Worm (Caenorhabditis elegans): ENCODE results near the gene smg-6.
A peak's percentile ranks its signal among the peaks of the same experiment; 100 is the strongest.

The smg-6 gene

DNA sequence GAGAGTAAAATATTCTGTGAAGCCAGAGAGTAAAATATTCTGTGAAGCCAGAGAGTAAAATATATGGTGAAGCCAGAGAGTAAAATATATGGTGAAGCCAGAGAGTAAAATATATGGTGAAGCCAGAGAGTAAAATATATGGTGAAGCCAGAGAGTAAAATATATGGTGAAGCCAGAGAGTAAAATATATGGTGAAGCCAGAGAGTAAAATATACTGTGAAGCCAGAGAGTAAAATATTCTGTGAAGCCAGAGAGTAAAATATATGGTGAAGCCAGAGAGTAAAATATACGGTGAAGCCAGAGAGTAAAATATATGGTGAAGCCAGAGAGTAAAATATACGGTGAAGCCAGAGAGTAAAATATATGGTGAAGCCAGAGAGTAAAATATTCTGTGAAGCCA is 25.6 kb downstream of the smg-6 start:
- TF ChIP-seq tab-1 (GFP tag; IDR thresholded peaks at IDR 0.05) (peak; percentile 88), flt-1 (GFP tag; IDR thresholded peaks at IDR 0.05) (peak; percentile 96), ztf-29 (GFP tag; IDR thresholded peaks at IDR 0.05) (peak; percentile 98), T22C8.4 (GFP tag; IDR thresholded peaks at IDR 0.05) (peak; percentile 93), klf-2 (GFP tag; conservative IDR thresholded peaks at IDR 0.05) (peak; percentile 95), ztf-23 (GFP tag; IDR thresholded peaks at IDR 0.05) (peak; percentile 93), ref-1 (GFP tag; conservative IDR thresholded peaks at IDR 0.05) (peak; percentile 93)

DNA sequence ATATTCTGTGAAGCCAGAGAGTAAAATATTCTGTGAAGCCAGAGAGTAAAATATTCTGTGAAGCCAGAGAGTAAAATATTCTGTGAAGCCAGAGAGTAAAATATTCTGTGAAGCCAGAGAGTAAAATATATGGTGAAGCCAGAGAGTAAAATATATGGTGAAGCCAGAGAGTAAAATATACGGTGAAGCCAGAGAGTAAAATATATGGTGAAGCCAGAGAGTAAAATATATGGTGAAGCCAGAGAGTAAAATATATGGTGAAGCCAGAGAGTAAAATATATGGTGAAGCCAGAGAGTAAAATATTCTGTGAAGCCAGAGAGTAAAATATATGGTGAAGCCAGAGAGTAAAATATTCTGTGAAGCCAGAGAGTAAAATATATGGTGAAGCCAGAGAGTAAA is 27.0 kb downstream of the smg-6 start:
- TF ChIP-seq ref-1 (GFP tag; conservative IDR thresholded peaks at IDR 0.05) (0 out of 2 replicates have a peak, but pooled peaks have one; percentile 31), klf-2 (GFP tag; conservative IDR thresholded peaks at IDR 0.05) (0 out of 2 replicates have a peak, but pooled peaks have one; percentile 29), flt-1 (GFP tag; IDR thresholded peaks at IDR 0.05) (0 out of 2 replicates have a peak, but pooled peaks have one; percentile 14)

DNA sequence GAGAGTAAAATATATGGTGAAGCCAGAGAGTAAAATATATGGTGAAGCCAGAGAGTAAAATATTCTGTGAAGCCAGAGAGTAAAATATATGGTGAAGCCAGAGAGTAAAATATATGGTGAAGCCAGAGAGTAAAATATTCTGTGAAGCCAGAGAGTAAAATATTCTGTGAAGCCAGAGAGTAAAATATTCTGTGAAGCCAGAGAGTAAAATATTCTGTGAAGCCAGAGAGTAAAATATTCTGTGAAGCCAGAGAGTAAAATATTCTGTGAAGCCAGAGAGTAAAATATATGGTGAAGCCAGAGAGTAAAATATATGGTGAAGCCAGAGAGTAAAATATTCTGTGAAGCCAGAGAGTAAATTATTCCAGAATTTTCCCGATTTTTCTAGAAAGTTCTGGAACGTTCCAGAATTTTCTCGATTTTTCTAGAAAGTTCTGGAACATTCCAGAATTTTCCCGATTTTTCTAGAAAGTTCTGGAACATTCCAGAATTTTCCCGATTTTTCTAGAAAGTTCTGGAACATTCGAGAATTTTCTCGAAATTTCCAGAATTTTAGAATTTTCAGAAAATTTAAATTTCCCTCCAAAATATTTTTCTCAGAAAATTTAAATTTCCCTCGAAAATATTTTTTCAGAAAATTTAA is 27.8 kb downstream of the smg-6 start:
- TF ChIP-seq flt-1 (GFP tag; IDR thresholded peaks at IDR 0.05) = 0 out of 2 replicates have a peak, but pooled peaks have one; percentile 63

DNA sequence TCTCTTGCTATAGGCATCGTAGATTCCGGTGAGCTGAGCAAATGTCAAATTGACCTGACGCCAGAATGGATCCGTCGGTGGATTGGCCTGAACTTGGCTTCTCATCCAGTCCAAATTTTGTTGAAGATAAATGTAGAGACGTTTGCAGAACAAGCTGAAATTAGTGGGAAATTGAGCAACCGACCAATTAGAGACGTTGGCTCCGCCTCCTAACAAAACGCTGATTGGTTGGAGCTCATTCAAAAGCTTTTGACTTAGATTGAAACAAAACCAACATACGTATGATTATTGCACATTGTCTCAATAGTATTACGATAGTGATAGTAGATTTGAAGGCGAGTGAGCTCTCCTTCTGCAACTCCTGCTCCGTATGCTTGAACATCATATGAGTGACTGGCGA is 32.8 kb downstream of the smg-6 start:
- TF ChIP-seq T22C8.4 (GFP tag; IDR thresholded peaks at IDR 0.05) = no peak
- TF ChIP-seq ztf-29 (GFP tag; IDR thresholded peaks at IDR 0.05) = no peak
- TF ChIP-seq ztf-23 (GFP tag; IDR thresholded peaks at IDR 0.05) = no peak
- TF ChIP-seq klf-2 (GFP tag; conservative IDR thresholded peaks at IDR 0.05) = no peak
- TF ChIP-seq tab-1 (GFP tag; IDR thresholded peaks at IDR 0.05) = no peak
- no peak for TF ChIP-seq med-1 (GFP tag; optimal IDR thresholded peaks at IDR 0.05; ENCODE audit: insufficient read depth)
- TF ChIP-seq cog-1 (tag; optimal IDR thresholded peaks at IDR 0.05) = no peak
- no peak for TF ChIP-seq ref-1 (GFP tag; conservative IDR thresholded peaks at IDR 0.05)
- no peak for TF ChIP-seq flt-1 (GFP tag; IDR thresholded peaks at IDR 0.05)

DNA sequence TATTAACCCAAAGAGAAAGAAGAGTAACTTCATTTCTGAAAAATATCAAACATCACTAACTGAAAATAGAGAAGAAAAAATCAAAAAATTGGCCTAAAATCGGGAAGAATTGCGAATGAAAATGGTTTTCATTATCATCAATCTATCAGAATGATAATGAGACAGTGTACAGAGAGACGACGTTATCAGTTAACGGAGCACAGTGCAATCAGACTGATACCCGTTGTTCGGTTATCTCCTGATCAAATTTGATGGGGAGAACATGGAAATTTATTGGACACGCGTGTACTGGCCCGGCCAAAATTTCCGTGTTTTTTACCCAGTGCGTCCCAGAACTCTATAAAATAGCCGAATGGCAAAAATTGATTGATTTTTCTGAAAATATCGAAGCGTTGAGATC is 34.3 kb downstream of the smg-6 start, which contains the start of gene Y54F10AM.8:
Gene Y54F10AM.8 (minus strand): TSS at position 35 of the 400 bp plus-strand sequence.
- TF ChIP-seq cog-1 (tag; optimal IDR thresholded peaks at IDR 0.05) (no peak), T22C8.4 (GFP tag; IDR thresholded peaks at IDR 0.05) (no peak), tab-1 (GFP tag; IDR thresholded peaks at IDR 0.05) (no peak), ztf-23 (GFP tag; IDR thresholded peaks at IDR 0.05) (no peak), klf-2 (GFP tag; conservative IDR thresholded peaks at IDR 0.05) (no peak), med-1 (GFP tag; optimal IDR thresholded peaks at IDR 0.05; ENCODE audit: insufficient read depth) (no peak), ref-1 (GFP tag; conservative IDR thresholded peaks at IDR 0.05) (no peak), ztf-29 (GFP tag; IDR thresholded peaks at IDR 0.05) (no peak), flt-1 (GFP tag; IDR thresholded peaks at IDR 0.05) (no peak)

DNA sequence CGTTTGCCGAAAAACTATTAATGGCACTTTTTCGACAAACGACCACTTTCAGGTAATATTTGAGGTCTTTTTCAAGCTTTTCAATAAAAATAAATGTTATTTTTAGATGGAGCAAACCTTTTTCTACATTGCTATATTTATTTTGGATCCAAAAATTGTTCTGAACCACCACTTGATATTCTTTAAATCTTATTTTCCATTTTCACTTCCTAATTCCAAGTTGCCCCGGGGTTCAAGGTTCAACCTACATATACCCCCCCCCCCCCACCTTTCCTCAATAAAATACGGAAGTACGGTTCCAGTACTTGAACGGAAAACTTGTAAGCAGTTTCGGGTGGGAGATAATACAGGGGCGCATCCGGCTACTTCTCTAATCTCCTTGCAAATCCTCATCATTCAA is 34.9 kb downstream of the smg-6 start, which contains the start of gene Y54F10AM.6:
Gene Y54F10AM.6 (plus strand): TSS at position 301 of the 400 bp plus-strand sequence.
- TF ChIP-seq med-1 (GFP tag; optimal IDR thresholded peaks at IDR 0.05; ENCODE audit: insufficient read depth) (no peak), flt-1 (GFP tag; IDR thresholded peaks at IDR 0.05) (no peak), klf-2 (GFP tag; conservative IDR thresholded peaks at IDR 0.05) (no peak), tab-1 (GFP tag; IDR thresholded peaks at IDR 0.05) (no peak), ztf-23 (GFP tag; IDR thresholded peaks at IDR 0.05) (no peak), T22C8.4 (GFP tag; IDR thresholded peaks at IDR 0.05) (no peak), cog-1 (tag; optimal IDR thresholded peaks at IDR 0.05) (no peak), ztf-29 (GFP tag; IDR thresholded peaks at IDR 0.05) (no peak), ref-1 (GFP tag; conservative IDR thresholded peaks at IDR 0.05) (no peak)

DNA sequence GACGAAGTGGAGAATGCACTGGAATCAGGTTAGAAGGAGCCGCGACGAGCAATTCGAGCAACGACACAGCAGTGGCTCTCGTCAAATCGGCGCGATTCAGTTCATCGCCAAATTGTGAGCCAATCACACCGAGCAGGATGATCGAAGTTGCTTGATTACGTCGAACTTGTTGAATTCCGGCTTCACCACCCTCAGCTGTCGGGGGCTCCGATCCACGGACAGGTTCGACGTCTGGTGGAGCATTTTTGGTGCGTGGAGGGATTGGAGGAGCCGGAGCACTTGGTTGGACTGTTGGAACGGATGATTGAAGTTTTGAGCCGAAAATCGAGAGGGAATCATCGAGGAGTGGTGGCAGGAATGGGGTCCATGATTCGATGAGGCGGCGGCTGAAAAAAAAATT is 41.8 kb downstream of the smg-6 start:
- no peak for TF ChIP-seq cog-1 (tag; optimal IDR thresholded peaks at IDR 0.05)
- no peak for TF ChIP-seq klf-2 (GFP tag; conservative IDR thresholded peaks at IDR 0.05)
- no peak for TF ChIP-seq med-1 (GFP tag; optimal IDR thresholded peaks at IDR 0.05; ENCODE audit: insufficient read depth)
- no peak for TF ChIP-seq flt-1 (GFP tag; IDR thresholded peaks at IDR 0.05)
- no peak for TF ChIP-seq ztf-23 (GFP tag; IDR thresholded peaks at IDR 0.05)
- no peak for TF ChIP-seq tab-1 (GFP tag; IDR thresholded peaks at IDR 0.05)
- TF ChIP-seq ztf-29 (GFP tag; IDR thresholded peaks at IDR 0.05) = no peak
- no peak for TF ChIP-seq ref-1 (GFP tag; conservative IDR thresholded peaks at IDR 0.05)
- TF ChIP-seq T22C8.4 (GFP tag; IDR thresholded peaks at IDR 0.05) = no peak

DNA sequence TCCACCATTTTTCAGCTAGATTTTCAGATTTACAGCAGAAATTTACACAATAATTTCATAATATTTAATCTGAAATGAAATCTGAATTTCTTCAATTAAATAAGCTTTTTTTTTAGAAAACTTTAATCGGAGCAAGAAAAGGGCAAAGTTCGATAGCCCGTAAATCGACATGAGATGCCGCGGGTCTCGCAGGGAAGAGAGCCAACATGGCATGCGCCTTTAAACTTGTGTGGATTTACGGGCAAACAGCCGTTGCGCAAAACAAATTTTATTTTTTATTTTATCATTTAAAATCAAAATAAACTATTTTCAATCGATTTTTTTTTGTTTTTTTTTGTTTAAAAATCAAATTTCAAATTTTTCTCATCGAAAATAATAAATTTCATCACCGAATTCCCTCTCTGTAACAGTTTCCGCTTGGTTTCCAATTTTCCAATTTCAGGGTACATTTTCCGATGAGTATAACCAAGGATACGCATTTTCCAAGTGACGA is 55.0 kb downstream of the smg-6 start, which contains the start of the genes Y54F10AM.15, rbc-2 and ndua-8:
Gene Y54F10AM.15 (minus strand): TSS at position 59 of the 493 bp plus-strand sequence.
Gene rbc-2 (minus strand): TSS at position 69 of the 493 bp plus-strand sequence.
Gene ndua-8 (plus strand): TSS at position 443 of the 493 bp plus-strand sequence.
- TF ChIP-seq tab-1 (GFP tag; IDR thresholded peaks at IDR 0.05) (no peak), med-1 (GFP tag; optimal IDR thresholded peaks at IDR 0.05; ENCODE audit: insufficient read depth) (no peak), cog-1 (tag; optimal IDR thresholded peaks at IDR 0.05) (peak; percentile 19), T22C8.4 (GFP tag; IDR thresholded peaks at IDR 0.05) (0 out of 2 replicates have a peak, but pooled peaks have one; percentile 10), klf-2 (GFP tag; conservative IDR thresholded peaks at IDR 0.05) (no peak), ztf-29 (GFP tag; IDR thresholded peaks at IDR 0.05) (no peak), ztf-23 (GFP tag; IDR thresholded peaks at IDR 0.05) (no peak), ref-1 (GFP tag; conservative IDR thresholded peaks at IDR 0.05) (no peak), flt-1 (GFP tag; IDR thresholded peaks at IDR 0.05) (no peak)

DNA sequence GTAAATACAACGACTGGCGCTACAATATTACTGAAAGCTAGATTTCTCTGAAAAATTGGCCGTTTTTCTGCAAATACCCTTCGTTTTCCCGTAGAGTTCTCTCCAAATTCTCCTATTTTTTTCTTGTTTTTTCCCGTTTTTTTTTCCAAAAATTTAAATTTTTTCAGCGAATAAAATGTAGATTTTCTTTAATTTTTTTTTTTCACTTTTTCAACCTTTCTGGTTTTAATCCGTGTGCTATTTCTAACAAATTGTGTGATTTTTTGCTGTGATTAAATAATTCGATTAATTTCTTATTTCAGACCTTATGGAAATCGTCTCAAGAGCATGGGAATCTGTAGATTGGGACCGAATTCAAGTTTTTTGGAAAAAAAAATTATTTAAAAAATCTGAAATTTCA is 56.7 kb downstream of the smg-6 start, which contains the start of gene cone-1:
Gene cone-1 (plus strand): TSS at position 301 of the 400 bp plus-strand sequence.
- TF ChIP-seq flt-1 (GFP tag; IDR thresholded peaks at IDR 0.05) (no peak), T22C8.4 (GFP tag; IDR thresholded peaks at IDR 0.05) (no peak), ztf-23 (GFP tag; IDR thresholded peaks at IDR 0.05) (no peak), ztf-29 (GFP tag; IDR thresholded peaks at IDR 0.05) (no peak), ref-1 (GFP tag; conservative IDR thresholded peaks at IDR 0.05) (no peak), cog-1 (tag; optimal IDR thresholded peaks at IDR 0.05) (no peak), tab-1 (GFP tag; IDR thresholded peaks at IDR 0.05) (no peak), klf-2 (GFP tag; conservative IDR thresholded peaks at IDR 0.05) (no peak), med-1 (GFP tag; optimal IDR thresholded peaks at IDR 0.05; ENCODE audit: insufficient read depth) (no peak)
